Worm (Caenorhabditis elegans): ENCODE results near the gene C18A11.4.

C18A11.4 gene

DNA sequence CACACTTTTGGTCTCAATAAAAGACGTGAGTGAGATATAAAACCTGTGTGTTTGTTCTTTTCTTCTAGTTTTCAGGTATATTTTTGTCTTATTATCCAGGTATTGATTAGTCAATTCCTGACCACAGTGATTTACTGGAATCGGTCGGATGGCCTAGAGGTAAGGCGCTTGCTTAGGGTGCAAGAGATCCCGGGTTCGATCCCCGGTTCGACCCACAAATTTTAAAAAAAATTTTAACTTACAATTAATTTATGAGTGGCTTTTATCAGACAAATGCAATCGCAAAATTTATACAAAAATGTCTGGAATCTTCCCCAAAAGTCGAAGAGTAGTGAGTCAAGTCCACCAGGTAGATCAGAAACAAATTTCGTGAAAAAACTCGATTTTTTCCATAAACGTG lies 8.0 kb upstream of the C18A11.4 start:
- no peak for TF ChIP-seq zag-1 (tag; optimal IDR thresholded peaks at IDR 0.05)
- no peak for TF ChIP-seq swsn-7 (tag; optimal IDR thresholded peaks at IDR 0.05)

DNA sequence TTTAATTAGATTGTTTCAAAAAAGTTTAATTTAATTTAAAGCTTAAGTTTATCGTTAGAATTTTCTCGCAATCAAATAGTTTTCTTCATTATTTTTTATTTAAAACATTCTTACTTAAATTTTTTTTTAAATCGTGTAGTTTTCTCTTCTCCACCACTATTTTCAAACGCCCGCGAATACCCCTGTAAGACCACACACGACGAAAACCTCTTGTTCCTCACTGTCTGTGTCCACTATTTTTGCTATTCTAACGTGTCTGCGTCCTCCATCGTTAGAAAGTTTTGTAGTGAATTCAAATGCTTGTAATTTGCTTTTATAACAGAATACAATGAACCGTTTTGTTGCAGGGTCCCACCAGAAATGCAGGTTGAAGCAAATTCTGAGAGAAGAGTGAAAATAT lies 4.4 kb upstream of the C18A11.4 start, which contains the start of gene xol-1:
TSS of gene xol-1 (plus strand) at position 347 of the 400 bp plus-strand sequence.
- no peak for TF ChIP-seq mep-1 (tag; optimal IDR thresholded peaks at IDR 0.05)
- peak; percentile 30 for TF ChIP-seq blmp-1 (tag; optimal IDR thresholded peaks at IDR 0.05)
- TF ChIP-seq skn-1 (tag; optimal IDR thresholded peaks at IDR 0.05): peak; percentile 0
- no peak for TF ChIP-seq efl-1 (optimal IDR thresholded peaks at IDR 0.05)
- TF ChIP-seq efl-1 (GFP tag; optimal IDR thresholded peaks at IDR 0.05 in 1 of 2): peak in 1 of 2 experiments; percentile 37
- peak; percentile 12 for TF ChIP-seq rnt-1 (tag; optimal IDR thresholded peaks at IDR 0.05)
- no peak for TF ChIP-seq lin-14 (GFP tag; optimal IDR thresholded peaks at IDR 0.05)
- peak; percentile 23 for TF ChIP-seq snu-23 (GFP tag; optimal IDR thresholded peaks at IDR 0.05)
- no peak for TF ChIP-seq tbx-2 (tag; optimal IDR thresholded peaks at IDR 0.05)
- no peak for TF ChIP-seq grh-1 (GFP tag; IDR thresholded peaks at IDR 0.05)
- no peak for TF ChIP-seq fkh-4 (tag; optimal IDR thresholded peaks at IDR 0.05; ENCODE audit: borderline replicate concordance)
- TF ChIP-seq dsc-1 (tag; optimal IDR thresholded peaks at IDR 0.05): no peak
- peak in 1 of 2 experiments; percentile 30 for TF ChIP-seq lin-35 (GFP tag; optimal IDR thresholded peaks at IDR 0.05)
- TF ChIP-seq sup-37 (GFP tag; optimal IDR thresholded peaks at IDR 0.05): no peak

DNA sequence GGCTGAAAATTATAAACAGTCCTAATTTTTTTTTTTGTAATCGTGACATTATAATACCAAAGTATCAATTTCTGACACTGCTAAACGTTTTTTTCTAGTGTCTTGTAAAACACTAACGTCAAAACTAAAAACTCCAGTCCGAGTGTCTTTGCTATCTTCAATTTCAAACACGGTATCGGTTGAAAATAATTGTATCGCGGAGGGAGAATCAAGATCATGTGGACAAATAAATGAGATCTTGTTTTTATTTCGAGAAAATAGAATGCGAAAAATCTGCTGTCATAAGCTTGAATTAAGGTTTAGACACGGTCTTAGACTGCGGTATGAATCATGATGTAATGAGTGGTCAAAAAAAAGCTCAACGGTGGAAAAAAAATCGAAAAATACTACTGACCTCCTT lies 3.3 kb downstream of the C18A11.4 start:
- TF ChIP-seq nhr-71 (tag; optimal IDR thresholded peaks at IDR 0.05) (peak; percentile 50), nhr-237 (tag; optimal IDR thresholded peaks at IDR 0.05) (no peak), irx-1 (tag; optimal IDR thresholded peaks at IDR 0.05) (no peak), ceh-90 (tag; optimal IDR thresholded peaks at IDR 0.05) (no peak), ceh-88 (GFP tag; IDR thresholded peaks at IDR 0.05) (no peak), aly-2 (tag; optimal IDR thresholded peaks at IDR 0.05) (no peak), rnt-1 (tag; optimal IDR thresholded peaks at IDR 0.05) (peak; percentile 14), ama-1 (optimal IDR thresholded peaks at IDR 0.05) (no peak), nhr-47 (tag; optimal IDR thresholded peaks at IDR 0.05) (peak; percentile 63), unc-98 (GFP tag; IDR thresholded peaks at IDR 0.05) (no peak), lir-3 (tag; optimal IDR thresholded peaks at IDR 0.05; ENCODE audit: poor library complexity) (peak; percentile 12), nhr-85 (tag) (no peak), pax-3 (tag; optimal IDR thresholded peaks at IDR 0.05) (no peak), hlh-17 (GFP tag; optimal IDR thresholded peaks at IDR 0.05; ENCODE audit: borderline replicate concordance) (no peak), nhr-77 (tag; optimal IDR thresholded peaks at IDR 0.05) (no peak), nhr-20 (tag; optimal IDR thresholded peaks at IDR 0.05) (peak; percentile 45), fkh-4 (tag; optimal IDR thresholded peaks at IDR 0.05; ENCODE audit: borderline replicate concordance) (no peak), ceh-82 (tag; optimal IDR thresholded peaks at IDR 0.05) (peak in 1 of 3 experiments; percentile 15), unc-130 (tag; optimal IDR thresholded peaks at IDR 0.05) (no peak), ztf-11 (tag; optimal IDR thresholded peaks at IDR 0.05) (no peak), fos-1 (tag; optimal IDR thresholded peaks at IDR 0.05) (peak; percentile 7), efl-3 (GFP tag; optimal IDR thresholded peaks at IDR 0.05) (no peak), lsy-2 (tag; optimal IDR thresholded peaks at IDR 0.05) (no peak), Y116A8C.19 (tag; optimal IDR thresholded peaks at IDR 0.05; ENCODE audit: borderline replicate concordance) (no peak), unc-30 (tag; optimal IDR thresholded peaks at IDR 0.05) (no peak), C04F5.9 (tag; optimal IDR thresholded peaks at IDR 0.05) (no peak), elt-3 (tag; optimal IDR thresholded peaks at IDR 0.05) (peak in 1 of 6 experiments; percentile 2), C16A3.4 (tag; optimal IDR thresholded peaks at IDR 0.05) (peak; percentile 40), vab-15 (tag; optimal IDR thresholded peaks at IDR 0.05) (no peak), mab-9 (GFP tag; IDR thresholded peaks at IDR 0.05) (no peak), aha-1 (tag; optimal IDR thresholded peaks at IDR 0.05) (no peak), unc-86 (tag; optimal IDR thresholded peaks at IDR 0.05) (no peak), alr-1 (tag; optimal IDR thresholded peaks at IDR 0.05; ENCODE audit: borderline replicate concordance) (no peak), nhr-19 (GFP tag; conservative IDR thresholded peaks at IDR 0.05) (peak; percentile 35; the same call in 1 of the 2 replicates), tlp-1 (tag; optimal IDR thresholded peaks at IDR 0.05) (no peak), dpl-1 (GFP tag; optimal IDR thresholded peaks at IDR 0.05) (no peak), tbx-2 (tag; optimal IDR thresholded peaks at IDR 0.05) (no peak), hpl-2 (GFP tag; optimal IDR thresholded peaks at IDR 0.05) (no peak)

All from whole organism, L1 larva.